Worm (Caenorhabditis elegans): Measurements from ENCODE around the gene mrpl-35.

The mrpl-35 gene

DNA sequence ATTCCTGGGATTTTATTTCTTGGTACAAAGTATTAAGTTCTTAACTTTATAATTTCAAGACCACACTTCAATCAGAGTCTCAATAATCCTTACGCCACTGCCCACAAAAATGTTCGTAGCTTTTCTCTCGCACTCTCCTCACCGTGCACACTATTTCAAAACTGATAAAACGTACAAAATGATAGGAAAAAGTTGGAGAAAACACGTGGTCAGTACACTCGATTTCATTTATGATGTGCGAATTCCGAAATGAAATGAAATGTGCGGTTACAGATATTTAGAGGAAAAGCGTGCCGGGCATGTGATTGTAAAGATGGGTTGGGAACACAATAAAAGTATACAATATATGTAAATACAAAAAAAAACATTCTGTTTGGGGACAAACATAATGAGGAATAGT lies 10.4 kb downstream of the mrpl-35 start (continued):
- TF ChIP-seq rbr-2 (tag; optimal IDR thresholded peaks at IDR 0.05) (no peak), ctbp-1 (GFP tag; IDR thresholded peaks at IDR 0.05) (no peak), saeg-2 (GFP tag; IDR thresholded peaks at IDR 0.05) (no peak), lin-13 (GFP tag; optimal IDR thresholded peaks at IDR 0.05) (no peak), duxl-1 (tag; optimal IDR thresholded peaks at IDR 0.05; ENCODE audit: poor library complexity) (no peak), lim-7 (GFP tag; IDR thresholded peaks at IDR 0.05) (no peak), ceh-62 (tag; optimal IDR thresholded peaks at IDR 0.05) (no peak), ceh-44 (GFP tag; IDR thresholded peaks at IDR 0.05) (no peak), snpc-1.2 (GFP tag; IDR thresholded peaks at IDR 0.05) (no peak), ztf-11 (tag; optimal IDR thresholded peaks at IDR 0.05) (no peak), nhr-10 (tag; optimal IDR thresholded peaks at IDR 0.05) (no peak), nhr-102 (tag; optimal IDR thresholded peaks at IDR 0.05) (peak; percentile 20), lin-39 (tag; optimal IDR thresholded peaks at IDR 0.05) (no peak), dmd-6 (GFP tag; IDR thresholded peaks at IDR 0.05) (peak; percentile 92), F10B5.3 (tag; optimal IDR thresholded peaks at IDR 0.05) (no peak), unc-39 (tag; optimal IDR thresholded peaks at IDR 0.05) (no peak), egl-43 (GFP tag; IDR thresholded peaks at IDR 0.05) (no peak), unc-62 (GFP tag; optimal IDR thresholded peaks at IDR 0.05 in 1 of 2) (no peak), unc-62 (tag; optimal IDR thresholded peaks at IDR 0.05) (no peak), fkh-10 (GFP tag; optimal IDR thresholded peaks at IDR 0.05) (no peak), nhr-25 (tag; optimal IDR thresholded peaks at IDR 0.05; ENCODE audit: borderline replicate concordance, insufficient read depth) (no peak), dve-1 (tag; optimal IDR thresholded peaks at IDR 0.05; ENCODE audit: insufficient read depth) (peak; percentile 85), T26A8.4 (GFP tag; IDR thresholded peaks at IDR 0.05) (no peak), ZK546.5 (tag; optimal IDR thresholded peaks at IDR 0.05) (no peak), gei-8 (GFP tag; optimal IDR thresholded peaks at IDR 0.05) (no peak), Y75B8A.6 (GFP tag; IDR thresholded peaks at IDR 0.05) (no peak), daf-16 (GFP tag; optimal IDR thresholded peaks at IDR 0.05) (no peak), daf-16 (tag; optimal IDR thresholded peaks at IDR 0.05) (peak; percentile 67), mes-2 (tag; optimal IDR thresholded peaks at IDR 0.05; ENCODE audit: poor library complexity, severe bottlenecking) (no peak), F49E8.2 (tag; optimal IDR thresholded peaks at IDR 0.05; ENCODE audit: borderline replicate concordance) (no peak), arid-1 (GFP tag; conservative IDR thresholded peaks at IDR 0.05) (no peak), zag-1 (tag; optimal IDR thresholded peaks at IDR 0.05) (no peak), vab-7 (GFP tag; IDR thresholded peaks at IDR 0.05) (no peak), zip-2 (tag; optimal IDR thresholded peaks at IDR 0.05) (no peak), lin-29 (GFP tag; IDR thresholded peaks at IDR 0.05) (no peak), lin-1 (GFP tag; IDR thresholded peaks at IDR 0.05) (0 out of 2 replicates have a peak, but pooled peaks have one; percentile 50), pqm-1 (tag; optimal IDR thresholded peaks at IDR 0.05) (peak; percentile 55), ceh-82 (tag; optimal IDR thresholded peaks at IDR 0.05) (no peak), unc-130 (GFP tag; optimal IDR thresholded peaks at IDR 0.05) (no peak), R02D3.7 (tag; optimal IDR thresholded peaks at IDR 0.05) (no peak), F44E2.7 (GFP tag; IDR thresholded peaks at IDR 0.05) (no peak), lir-3 (tag; optimal IDR thresholded peaks at IDR 0.05) (no peak), ztf-7 (tag; optimal IDR thresholded peaks at IDR 0.05) (no peak), T20F7.1 (GFP tag; optimal IDR thresholded peaks at IDR 0.05) (no peak), snpc-4 (tag; optimal IDR thresholded peaks at IDR 0.05) (no peak), spr-1 (tag; optimal IDR thresholded peaks at IDR 0.05) (no peak), daf-12 (tag; optimal IDR thresholded peaks at IDR 0.05) (no peak), zip-11 (GFP tag; IDR thresholded peaks at IDR 0.05) (no peak), madf-5 (GFP tag; IDR thresholded peaks at IDR 0.05) (no peak), ama-1 (optimal IDR thresholded peaks at IDR 0.05) (no peak), ces-1 (GFP tag; optimal IDR thresholded peaks at IDR 0.05) (no peak), php-3 (GFP tag; IDR thresholded peaks at IDR 0.05) (peak; percentile 52; the same call in 1 of the 2 replicates), mdl-1 (tag; optimal IDR thresholded peaks at IDR 0.05) (peak in 1 of 2 experiments; percentile 52)
